Worm (Caenorhabditis elegans) whole organism, midembryonic: ENCODE data around the gene pyk-2.

Experiments
- T22C8.4 ChIP-seq: fragments of 200-800 bp; sonication (Bioruptor generic); IDR thresholded peaks from 2 replicates; pipeline ENCODE4 v1.3.6; 2022; ENCODE audit warnings: missing genetic modification characterization, missing compliant biosample characterization
- cog-1 ChIP-seq: sonication (generic microtip); optimal IDR thresholded peaks from 2 replicates; lab custom pipeline; 2016; ENCODE audit warnings: missing genetic modification characterization, missing compliant biosample characterization
- flt-1 ChIP-seq: fragments of 200-800 bp; sonication (Bioruptor generic); IDR thresholded peaks from 2 replicates; pipeline ENCODE4 v1.3.6; 2022; ENCODE audit warnings: missing genetic modification characterization, missing compliant biosample characterization
- klf-2 ChIP-seq: fragments of 200-800 bp; sonication (Bioruptor generic); conservative IDR thresholded peaks from 2 replicates; pipeline ENCODE4 v1.3.6; 2022; ENCODE audit warnings: missing genetic modification reagents, missing genetic modification characterization, missing compliant biosample characterization
- med-1 ChIP-seq: sonication (generic microtip); optimal IDR thresholded peaks from 2 replicates; lab custom pipeline; 2017; ENCODE audit warnings: missing genetic modification characterization, mild to moderate bottlenecking, missing compliant biosample characterization, antibody characterized with exemption, missing genetic modification reagents; ENCODE audit not compliant: insufficient read depth
- ref-1 ChIP-seq: fragments of 200-800 bp; sonication (Bioruptor generic); conservative IDR thresholded peaks from 2 replicates; pipeline ENCODE4 v1.3.6; 2022; ENCODE audit warnings: missing genetic modification reagents, missing genetic modification characterization, missing compliant biosample characterization
- tab-1 ChIP-seq: fragments of 200-800 bp; sonication (Bioruptor generic); IDR thresholded peaks from 2 replicates; pipeline ENCODE4 v1.3.6; 2022; ENCODE audit warnings: missing genetic modification characterization, missing compliant biosample characterization
- ztf-23 ChIP-seq: fragments of 200-800 bp; sonication (Bioruptor generic); IDR thresholded peaks from 2 replicates; pipeline ENCODE4 v1.3.6; 2022; ENCODE audit warnings: missing genetic modification reagents, missing genetic modification characterization, missing compliant biosample characterization
- ztf-29 ChIP-seq: fragments of 200-800 bp; sonication (Bioruptor generic); IDR thresholded peaks from 2 replicates; pipeline ENCODE4 v1.3.6; 2022; ENCODE audit warnings: missing genetic modification reagents, missing genetic modification characterization, missing compliant biosample characterization

The pyk-2 gene

ce11 chrIV:10881230-10881629, 28.5 kb upstream of the pyk-2 start, which contains the start of gene F13E9.13:
Gene F13E9.13 (plus strand): TSS chrIV:10881546.
- no peak for TF ChIP-seq ref-1 (GFP tag; lab: Robert Waterston, UW)
- no peak for TF ChIP-seq tab-1
- TF ChIP-seq cog-1 (tag; lab: Kevin White, UChicago), result no peak
- no peak for TF ChIP-seq ztf-23 (GFP tag; lab: Robert Waterston, UW)
- no peak for TF ChIP-seq ztf-29
- no peak for TF ChIP-seq flt-1 (GFP tag; lab: Robert Waterston, UW)
- no peak for TF ChIP-seq T22C8.4
- no peak for TF ChIP-seq klf-2 (GFP tag; lab: Robert Waterston, UW)
- TF ChIP-seq med-1 (GFP tag; lab: Kevin White, UChicago), result no peak

- TF ChIP-seq ztf-29, result no peak
- TF ChIP-seq klf-2 (GFP tag; lab: Robert Waterston, UW), result no peak
- no peak for TF ChIP-seq ztf-23 (GFP tag; lab: Robert Waterston, UW)
- TF ChIP-seq ref-1 (GFP tag; lab: Robert Waterston, UW), result no peak
- TF ChIP-seq tab-1, result no peak
- no peak for TF ChIP-seq cog-1 (tag; lab: Kevin White, UChicago)
Measured at ce11 chrIV:10884263-10884662, 25.4 kb upstream of the pyk-2 start, which contains the start of gene F13E9.5. Gene F13E9.5 (minus strand): TSS chrIV:10884363.

- no peak for TF ChIP-seq klf-2 (GFP tag; lab: Robert Waterston, UW)
- TF ChIP-seq flt-1 (GFP tag; lab: Robert Waterston, UW), result no peak
- no peak for TF ChIP-seq ztf-23 (GFP tag; lab: Robert Waterston, UW)
- TF ChIP-seq ref-1 (GFP tag; lab: Robert Waterston, UW), result no peak
- no peak for TF ChIP-seq cog-1 (tag; lab: Kevin White, UChicago)
- TF ChIP-seq tab-1, result no peak
- no peak for TF ChIP-seq med-1 (GFP tag; lab: Kevin White, UChicago)
- TF ChIP-seq T22C8.4, result no peak
- TF ChIP-seq ztf-29, result no peak
Measured at ce11 chrIV:10885915-10886314, 23.8 kb upstream of the pyk-2 start, which contains the start of gene srlf-11. Gene srlf-11 (minus strand): TSS chrIV:10886015.

- TF ChIP-seq ztf-23 (GFP tag; lab: Robert Waterston, UW) (no peak), flt-1 (GFP tag; lab: Robert Waterston, UW) (no peak), cog-1 (tag; lab: Kevin White, UChicago) (no peak), ztf-29 (no peak), med-1 (GFP tag; lab: Kevin White, UChicago) (no peak), klf-2 (GFP tag; lab: Robert Waterston, UW) (no peak), T22C8.4 (no peak)
Measured at ce11 chrIV:10887285-10887684, 22.4 kb upstream of the pyk-2 start, which contains the start of gene F13E9.16. Gene F13E9.16 (minus strand): TSS chrIV:10887385.

- TF ChIP-seq med-1 (GFP tag; lab: Kevin White, UChicago), result no peak
- no peak for TF ChIP-seq ref-1 (GFP tag; lab: Robert Waterston, UW)
- TF ChIP-seq T22C8.4, result no peak
- no peak for TF ChIP-seq tab-1
- TF ChIP-seq ztf-29, result no peak
- no peak for TF ChIP-seq flt-1 (GFP tag; lab: Robert Waterston, UW)
Measured at ce11 chrIV:10889820-10890462, 19.8 kb upstream of the pyk-2 start, which contains the start of gene F13E9.15. Gene F13E9.15 (minus strand): TSS chrIV:10889870.

ce11 chrIV:10891993-10892392, 17.7 kb upstream of the pyk-2 start, which contains the start of gene srlf-12:
Gene srlf-12 (minus strand): TSS chrIV:10892093.
- TF ChIP-seq med-1 (GFP tag; lab: Kevin White, UChicago) (no peak), tab-1 (no peak), cog-1 (tag; lab: Kevin White, UChicago) (no peak), flt-1 (GFP tag; lab: Robert Waterston, UW) (no peak), T22C8.4 (no peak), ztf-23 (GFP tag; lab: Robert Waterston, UW) (no peak), ztf-29 (no peak), ref-1 (GFP tag; lab: Robert Waterston, UW) (no peak), klf-2 (GFP tag; lab: Robert Waterston, UW) (no peak)

- TF ChIP-seq klf-2 (GFP tag; lab: Robert Waterston, UW) (no peak), ztf-29 (no peak), ztf-23 (GFP tag; lab: Robert Waterston, UW) (no peak), cog-1 (tag; lab: Kevin White, UChicago) (no peak), tab-1 (no peak), flt-1 (GFP tag; lab: Robert Waterston, UW) (no peak), T22C8.4 (no peak)
Measured at ce11 chrIV:10894255-10894654, 15.5 kb upstream of the pyk-2 start, which contains the start of gene srlf-14. Gene srlf-14 (minus strand): TSS chrIV:10894355.

- no peak for TF ChIP-seq tab-1
- no peak for TF ChIP-seq flt-1 (GFP tag; lab: Robert Waterston, UW)
- no peak for TF ChIP-seq ztf-29
- no peak for TF ChIP-seq ref-1 (GFP tag; lab: Robert Waterston, UW)
- no peak for TF ChIP-seq T22C8.4
- no peak for TF ChIP-seq med-1 (GFP tag; lab: Kevin White, UChicago)
- no peak for TF ChIP-seq ztf-23 (GFP tag; lab: Robert Waterston, UW)
- no peak for TF ChIP-seq klf-2 (GFP tag; lab: Robert Waterston, UW)
- TF ChIP-seq cog-1 (tag; lab: Kevin White, UChicago), result no peak
Measured at ce11 chrIV:10896512-10896911, 13.2 kb upstream of the pyk-2 start, which contains the start of gene srlf-13. Gene srlf-13 (minus strand): TSS chrIV:10896612.

ce11 chrIV:10898160-10898559, 11.6 kb upstream of the pyk-2 start:
- TF ChIP-seq cog-1 (tag; lab: Kevin White, UChicago) (no peak), T22C8.4 (no peak), klf-2 (GFP tag; lab: Robert Waterston, UW) (no peak), tab-1 (no peak), med-1 (GFP tag; lab: Kevin White, UChicago) (no peak), flt-1 (GFP tag; lab: Robert Waterston, UW) (no peak), ztf-29 (no peak), ztf-23 (GFP tag; lab: Robert Waterston, UW) (no peak), ref-1 (GFP tag; lab: Robert Waterston, UW) (no peak)
